Worm (Caenorhabditis elegans): ENCODE data around the gene dnj-14.
A peak's percentile ranks its signal among the peaks of the same experiment; 100 is the strongest.

dnj-14 gene

ce11 chrX:4706755-4707226 is 4.8 kb downstream of the dnj-14 start, which contains the start of gene dhhc-10 (continued):
- no peak for TF ChIP-seq F10E7.11 (tag; optimal IDR thresholded peaks at IDR 0.05)
- no peak for TF ChIP-seq egl-44 (GFP tag; IDR thresholded peaks at IDR 0.05)
- TF ChIP-seq hlh-26 (GFP tag; conservative IDR thresholded peaks at IDR 0.05): no peak

ce11 chrX:4705666-4706065 is 5.9 kb downstream of the dnj-14 start:
- TF ChIP-seq Y53G8AR.9 (GFP tag; conservative IDR thresholded peaks at IDR 0.05) (no peak), athp-1 (tag; optimal IDR thresholded peaks at IDR 0.05) (no peak), tbp1 (GFP tag; optimal IDR thresholded peaks at IDR 0.05) (no peak), unc-62 (GFP tag; optimal IDR thresholded peaks at IDR 0.05) (no peak), lin-40 (tag; optimal IDR thresholded peaks at IDR 0.05) (no peak), ets-4 (GFP tag; optimal IDR thresholded peaks at IDR 0.05) (no peak), aptf-3 (GFP tag; IDR thresholded peaks at IDR 0.05) (no peak), madf-8 (GFP tag; conservative IDR thresholded peaks at IDR 0.05) (no peak), nhr-90 (tag; optimal IDR thresholded peaks at IDR 0.05) (no peak), hrde-1 (tag; optimal IDR thresholded peaks at IDR 0.05; ENCODE audit: borderline replicate concordance) (no peak), nfyb-1 (GFP tag; IDR thresholded peaks at IDR 0.05) (no peak), ZK185.1 (tag; optimal IDR thresholded peaks at IDR 0.05; ENCODE audit: poor library complexity, severe bottlenecking) (no peak), ceh-58 (GFP tag; IDR thresholded peaks at IDR 0.05) (no peak), dpff-1 (tag; optimal IDR thresholded peaks at IDR 0.05) (no peak), F57C9.4 (tag; optimal IDR thresholded peaks at IDR 0.05) (no peak), ceh-100 (GFP tag; IDR thresholded peaks at IDR 0.05) (no peak)

ce11 chrX:4704877-4705276 is 6.7 kb downstream of the dnj-14 start, which contains the start of gene aqp-8:
TSS of gene aqp-8 (minus strand) at chrX:4704977.
- TF ChIP-seq K11D2.4 (GFP tag; IDR thresholded peaks at IDR 0.05) (no peak), hsf-1 (GFP tag; IDR thresholded peaks at IDR 0.05) (no peak), ceh-40 (GFP tag; IDR thresholded peaks at IDR 0.05) (no peak)

ce11 chrX:4700083-4700482 is 11.5 kb downstream of the dnj-14 start:
- TF ChIP-seq K11D2.4 (GFP tag; IDR thresholded peaks at IDR 0.05) (no peak), atf-7 (tag; optimal IDR thresholded peaks at IDR 0.05) (peak; percentile 31), nfya-2 (GFP tag; IDR thresholded peaks at IDR 0.05) (no peak), efl-1 (GFP tag; optimal IDR thresholded peaks at IDR 0.05) (no peak), lsl-1 (GFP tag; optimal IDR thresholded peaks at IDR 0.05) (no peak), cebp-1 (GFP tag; IDR thresholded peaks at IDR 0.05) (no peak), cebp-1 (tag; optimal IDR thresholded peaks at IDR 0.05) (peak; percentile 37), nhr-80 (tag; optimal IDR thresholded peaks at IDR 0.05) (peak; percentile 98), lin-40 (tag; optimal IDR thresholded peaks at IDR 0.05) (no peak), dox-1 (GFP tag; IDR thresholded peaks at IDR 0.05) (no peak), nfya-1 (tag; optimal IDR thresholded peaks at IDR 0.05; ENCODE audit: borderline replicate concordance, insufficient read depth) (no peak), unc-62 (GFP tag; optimal IDR thresholded peaks at IDR 0.05) (peak; percentile 75), ztf-22 (GFP tag; optimal IDR thresholded peaks at IDR 0.05) (peak; percentile 4), zim-3 (tag; optimal IDR thresholded peaks at IDR 0.05) (no peak), B0336.3 (GFP tag; IDR thresholded peaks at IDR 0.05) (peak; percentile 14; the same call in 1 of the 2 replicates), him-1 (tag; optimal IDR thresholded peaks at IDR 0.05) (no peak), rec-8 (tag; optimal IDR thresholded peaks at IDR 0.05) (no peak), egrh-3 (GFP tag; IDR thresholded peaks at IDR 0.05) (no peak), gei-17 (GFP tag; optimal IDR thresholded peaks at IDR 0.05) (no peak), attf-6 (GFP tag; IDR thresholded peaks at IDR 0.05) (no peak), zfh-2 (GFP tag; conservative IDR thresholded peaks at IDR 0.05) (no peak), ztf-26 (tag; optimal IDR thresholded peaks at IDR 0.05) (no peak), nhr-120 (GFP tag; IDR thresholded peaks at IDR 0.05) (no peak), F52B5.7 (tag; optimal IDR thresholded peaks at IDR 0.05) (no peak), madf-8 (GFP tag; conservative IDR thresholded peaks at IDR 0.05) (no peak), ceh-100 (GFP tag; IDR thresholded peaks at IDR 0.05) (no peak)

Measured in whole organism, young adult.